Worm (Caenorhabditis elegans) whole organism, L4 larva: ENCODE measurements around the gene sma-3.

Experiments
- D1046.2 ChIP-seq: fragments of 200-800 bp; sonication (Bioruptor generic); IDR thresholded peaks from 2 replicates; pipeline ENCODE4 v1.3.6; 2022; ENCODE audit warnings: missing genetic modification characterization, missing compliant biosample characterization
- F26F4.8 ChIP-seq: fragments of 200-800 bp; sonication (Bioruptor generic); conservative IDR thresholded peaks from 2 replicates; pipeline ENCODE4 v1.3.6; 2022; ENCODE audit warnings: missing genetic modification characterization, missing compliant biosample characterization
- T26A8.4 ChIP-seq: fragments of 200-800 bp; sonication (Bioruptor generic); IDR thresholded peaks from 2 replicates; pipeline ENCODE4 v1.3.6; 2022; ENCODE audit warnings: missing genetic modification characterization, missing compliant biosample characterization
- Y48G9A.11 ChIP-seq: fragments of 200-800 bp; sonication (Bioruptor generic); IDR thresholded peaks from 2 replicates; pipeline ENCODE4 v1.3.6; 2022; ENCODE audit warnings: missing genetic modification reagents, missing genetic modification characterization, missing compliant biosample characterization
- aha-1 ChIP-seq: fragments of 150-350 bp; peaks from one replicate; lab custom pipeline; 2014; ENCODE audit warnings: missing biosample characterization, missing genetic modification characterization
- ceh-28 ChIP-seq: fragments of 150-350 bp; optimal IDR thresholded peaks from 2 replicates; lab custom pipeline; 2014; ENCODE audit warnings: missing biosample characterization, missing genetic modification reagents, missing genetic modification characterization
- ceh-82 ChIP-seq: sonication (generic microtip); optimal IDR thresholded peaks from 2 replicates; lab custom pipeline; 2017; ENCODE audit warnings: missing biosample characterization, missing genetic modification characterization
- ces-1 ChIP-seq: fragments of 150-350 bp; sonication (generic microtip); optimal IDR thresholded peaks from 4 replicates; lab custom pipeline; 2014; ENCODE audit warnings: missing biosample characterization, missing genetic modification reagents, missing genetic modification characterization
- ctbp-1 ChIP-seq: fragments of 200-800 bp; sonication (Bioruptor generic); IDR thresholded peaks from 2 replicates; pipeline ENCODE4 v1.3.6; 2022; ENCODE audit warnings: missing genetic modification reagents, missing genetic modification characterization, missing compliant biosample characterization
- daf-16 ChIP-seq, 3 experiments: sonication (generic microtip); optimal IDR thresholded peaks; 2 replicates each; lab custom pipeline; 2016 to 2017; ENCODE audit warnings: missing genetic modification characterization in 3 of 3, missing genetic modification reagents in 3 of 3, mild to moderate bottlenecking in 2 of 3, missing compliant biosample characterization in 2 of 3, missing biosample characterization in 1 of 3, moderate library complexity in 1 of 3
- daf-19 ChIP-seq: fragments of 200-800 bp; sonication (Bioruptor generic); conservative IDR thresholded peaks from 2 replicates; pipeline ENCODE4 v1.3.6; 2022; ENCODE audit warnings: missing genetic modification characterization, missing compliant biosample characterization
- dmd-6 ChIP-seq: fragments of 200-800 bp; sonication (Bioruptor generic); IDR thresholded peaks from 2 replicates; pipeline ENCODE4 v1.3.6; 2022; ENCODE audit warnings: missing genetic modification reagents, missing genetic modification characterization, missing compliant biosample characterization
- dmd-9 ChIP-seq: fragments of 200-800 bp; sonication (Bioruptor generic); IDR thresholded peaks from 2 replicates; pipeline ENCODE4 v1.3.6; 2022; ENCODE audit warnings: missing genetic modification reagents, missing genetic modification characterization, missing compliant biosample characterization
- dpl-1 ChIP-seq: fragments of 150-350 bp; optimal IDR thresholded peaks from 2 replicates; lab custom pipeline; 2014; ENCODE audit warnings: missing biosample characterization, missing genetic modification reagents, missing genetic modification characterization
- duxl-1 ChIP-seq: sonication (generic microtip); optimal IDR thresholded peaks from 2 replicates; lab custom pipeline; 2016; ENCODE audit warnings: mild to moderate bottlenecking, missing genetic modification characterization, moderate library complexity, missing compliant biosample characterization; ENCODE audit not compliant: poor library complexity
- dve-1 ChIP-seq: sonication (generic microtip); optimal IDR thresholded peaks from 2 replicates; lab custom pipeline; 2017; ENCODE audit warnings: antibody characterized with exemption, mild to moderate bottlenecking, missing genetic modification characterization, missing compliant biosample characterization; ENCODE audit not compliant: insufficient read depth
- fkh-10 ChIP-seq: fragments of 150-350 bp; optimal IDR thresholded peaks from 2 replicates; lab custom pipeline; 2014; ENCODE audit warnings: missing biosample characterization, missing genetic modification reagents, missing genetic modification characterization
- fos-1 ChIP-seq: fragments of 150-350 bp; optimal IDR thresholded peaks from 2 replicates; lab custom pipeline; 2014; ENCODE audit warnings: missing biosample characterization, missing genetic modification characterization
- hif-1 ChIP-seq, 2 experiments: sonication (generic microtip); optimal IDR thresholded peaks; 2 replicates each; lab custom pipeline; 2016 to 2017; ENCODE audit warnings: missing compliant biosample characterization in 2 of 2, missing genetic modification characterization in 2 of 2, missing genetic modification reagents in 2 of 2, missing genotype in 2 of 2, mild to moderate bottlenecking in 1 of 2
- hlh-11 ChIP-seq: fragments of 200-800 bp; sonication (Bioruptor generic); optimal IDR thresholded peaks from 2 replicates; lab custom pipeline; 2018; ENCODE audit warnings: mild to moderate bottlenecking, missing genetic modification characterization, missing compliant biosample characterization
- hlh-30 ChIP-seq: sonication (generic microtip); optimal IDR thresholded peaks from 2 replicates; lab custom pipeline; 2017; ENCODE audit warnings: antibody characterized with exemption, mild to moderate bottlenecking, missing genetic modification characterization, missing compliant biosample characterization; ENCODE audit not compliant: insufficient read depth
- jun-1 ChIP-seq: fragments of 150-350 bp; optimal IDR thresholded peaks from 2 replicates; lab custom pipeline; 2014; ENCODE audit warnings: missing biosample characterization, missing genetic modification reagents, missing genetic modification characterization
- lin-1 ChIP-seq: fragments of 200-800 bp; sonication (Bioruptor generic); IDR thresholded peaks from 2 replicates; pipeline ENCODE4 v1.3.6; 2022; ENCODE audit warnings: missing genetic modification reagents, missing genetic modification characterization, missing compliant biosample characterization
- mdl-1 ChIP-seq, 2 experiments: fragments of 150-350 bp in 1 of 2; sonication (generic microtip) in 1 of 2; optimal IDR thresholded peaks; 2 replicates each; lab custom pipeline; 2014 to 2017; ENCODE audit warnings: missing biosample characterization in 2 of 2, missing genetic modification characterization in 2 of 2
- mdt-29 ChIP-seq: fragments of 200-800 bp; sonication (Bioruptor generic); IDR thresholded peaks from 2 replicates; pipeline ENCODE4 v1.3.6; 2022; ENCODE audit warnings: missing genetic modification reagents, missing genetic modification characterization, missing compliant biosample characterization
- mep-1 ChIP-seq: fragments of 150-350 bp; sonication (generic microtip); optimal IDR thresholded peaks from 3 replicates; lab custom pipeline; 2014; ENCODE audit warnings: missing biosample characterization, missing genetic modification characterization
- mxl-2 ChIP-seq: fragments of 200-800 bp; sonication (Bioruptor generic); conservative IDR thresholded peaks from 2 replicates; pipeline ENCODE4 v1.3.6; 2022; ENCODE audit warnings: missing genetic modification reagents, missing genetic modification characterization, missing compliant biosample characterization
- mxl-3 ChIP-seq: fragments of 200-800 bp; sonication (Bioruptor generic); optimal IDR thresholded peaks from 2 replicates; lab custom pipeline; 2018; ENCODE audit warnings: mild to moderate bottlenecking, missing genetic modification characterization, missing compliant biosample characterization
- nhr-10 ChIP-seq: fragments of 150-350 bp; optimal IDR thresholded peaks from 2 replicates; lab custom pipeline; 2014; ENCODE audit warnings: missing biosample characterization, missing genetic modification characterization
- nhr-102 ChIP-seq: sonication (generic microtip); optimal IDR thresholded peaks from 2 replicates; lab custom pipeline; 2016; ENCODE audit warnings: mild to moderate bottlenecking, missing genetic modification characterization, moderate library complexity, missing compliant biosample characterization
- nhr-11 ChIP-seq: fragments of 150-350 bp; optimal IDR thresholded peaks from 2 replicates; lab custom pipeline; 2014; ENCODE audit warnings: missing biosample characterization, missing genetic modification characterization
- nhr-111 ChIP-seq: fragments of 200-800 bp; sonication (Bioruptor generic); optimal IDR thresholded peaks from 2 replicates; lab custom pipeline; 2018; ENCODE audit warnings: mild to moderate bottlenecking, missing genetic modification characterization, missing compliant biosample characterization
- nhr-237 ChIP-seq: sonication (generic microtip); optimal IDR thresholded peaks from 2 replicates; lab custom pipeline; 2017; ENCODE audit warnings: missing biosample characterization, missing genetic modification characterization
- nhr-28 ChIP-seq: fragments of 150-350 bp; optimal IDR thresholded peaks from 2 replicates; lab custom pipeline; 2014; ENCODE audit warnings: missing biosample characterization, missing genetic modification characterization
- nhr-41 ChIP-seq: fragments of 200-800 bp; sonication (Bioruptor generic); IDR thresholded peaks from 2 replicates; pipeline ENCODE4 v1.3.6; 2022; ENCODE audit warnings: missing genetic modification reagents, missing genetic modification characterization, missing compliant biosample characterization
- nhr-48 ChIP-seq: sonication (generic microtip); optimal IDR thresholded peaks from 2 replicates; lab custom pipeline; 2016; ENCODE audit warnings: mild to moderate bottlenecking, missing genetic modification characterization, missing compliant biosample characterization
- nhr-77 ChIP-seq: fragments of 150-350 bp; optimal IDR thresholded peaks from 2 replicates; lab custom pipeline; 2014; ENCODE audit warnings: missing biosample characterization, missing genetic modification characterization
- pqm-1 ChIP-seq: sonication (generic microtip); optimal IDR thresholded peaks from 2 replicates; lab custom pipeline; 2017; ENCODE audit warnings: missing biosample characterization, missing genetic modification characterization
- rbr-2 ChIP-seq: sonication (generic microtip); optimal IDR thresholded peaks from 2 replicates; lab custom pipeline; 2016; ENCODE audit warnings: missing genotype, missing genetic modification characterization, missing compliant biosample characterization
- skn-1 ChIP-seq: fragments of 150-350 bp; optimal IDR thresholded peaks from 2 replicates; lab custom pipeline; 2014; ENCODE audit warnings: missing biosample characterization, missing genetic modification characterization
- tra-1 ChIP-seq: fragments of 200-800 bp; sonication (Bioruptor generic); IDR thresholded peaks from 2 replicates; pipeline ENCODE4 v1.3.6; 2022; ENCODE audit warnings: missing genetic modification reagents, missing genetic modification characterization, missing compliant biosample characterization
- zag-1 ChIP-seq: fragments of 150-350 bp; optimal IDR thresholded peaks from 2 replicates; lab custom pipeline; 2014; ENCODE audit warnings: missing biosample characterization, missing genetic modification characterization
- zfp-2 ChIP-seq: sonication (generic microtip); optimal IDR thresholded peaks from 2 replicates; lab custom pipeline; 2016; ENCODE audit warnings: mild to moderate bottlenecking, missing genetic modification characterization, missing compliant biosample characterization
- zfp-3 ChIP-seq: fragments of 200-800 bp; sonication (Bioruptor generic); conservative IDR thresholded peaks from 2 replicates; pipeline ENCODE4 v1.3.6; 2022; ENCODE audit warnings: missing genetic modification reagents, missing genetic modification characterization, missing compliant biosample characterization
- zip-11 ChIP-seq: fragments of 200-800 bp; sonication (Bioruptor generic); IDR thresholded peaks from 2 replicates; pipeline ENCODE4 v1.3.6; 2022; ENCODE audit warnings: missing genetic modification characterization, missing compliant biosample characterization
- ztf-11 ChIP-seq: fragments of 150-350 bp; optimal IDR thresholded peaks from 2 replicates; lab custom pipeline; 2014; ENCODE audit warnings: missing biosample characterization, missing genetic modification characterization
- ztf-7 ChIP-seq: fragments of 150-350 bp; optimal IDR thresholded peaks from 2 replicates; lab custom pipeline; 2014; ENCODE audit warnings: missing biosample characterization, missing genetic modification characterization

The sma-3 gene

ce11 chrIII:6857390-6857848 is 6.3 kb downstream of the sma-3 start (continued):
- TF ChIP-seq nhr-11 (tag; lab: Kevin White, UChicago): peak; percentile 43
- TF ChIP-seq zfp-2 (tag; lab: Kevin White, UChicago): no peak
- peak; percentile 16 for TF ChIP-seq dpl-1 (GFP tag; lab: Kevin White, UChicago)
- TF ChIP-seq ceh-82 (tag; lab: Kevin White, UChicago): no peak
- TF ChIP-seq nhr-48 (tag; lab: Kevin White, UChicago): peak; percentile 70
- peak; percentile 65 to 86 for TF ChIP-seq mdl-1 (tag; optimal IDR thresholded peaks at IDR 0.05; lab: Kevin White, UChicago)
- no peak for TF ChIP-seq fkh-10 (GFP tag; lab: Kevin White, UChicago)
- peak; percentile 63 for TF ChIP-seq mep-1 (tag; lab: Kevin White, UChicago)
- TF ChIP-seq F26F4.8: no peak
- TF ChIP-seq nhr-237: no peak
- no peak for TF ChIP-seq zip-11 (GFP tag; lab: Robert Waterston, UW)
- peak in 1 of 2 experiments; percentile 7 for TF ChIP-seq hif-1 (tag; optimal IDR thresholded peaks at IDR 0.05; lab: Kevin White, UChicago)
- peak; percentile 43 for TF ChIP-seq jun-1 (tag; lab: Kevin White, UChicago)
- peak; percentile 65 for TF ChIP-seq pqm-1 (tag; lab: Kevin White, UChicago)
- no peak for TF ChIP-seq ces-1
- TF ChIP-seq nhr-111: no peak
- TF ChIP-seq ceh-28 (tag; lab: Kevin White, UChicago): no peak
- no peak for TF ChIP-seq ztf-7 (tag; lab: Kevin White, UChicago)
- no peak for TF ChIP-seq Y48G9A.11 (GFP tag; lab: Robert Waterston, UW)
- TF ChIP-seq D1046.2 (GFP tag; lab: Robert Waterston, UW): no peak
- TF ChIP-seq T26A8.4: no peak
- TF ChIP-seq daf-16 (GFP tag; optimal IDR thresholded peaks at IDR 0.05; lab: Kevin White, UChicago): peak in 1 of 2 experiments; percentile 44
- peak; percentile 86 for TF ChIP-seq daf-16 (tag; optimal IDR thresholded peaks at IDR 0.05; lab: Kevin White, UChicago)
- TF ChIP-seq nhr-10 (tag; lab: Kevin White, UChicago): peak; percentile 69
- TF ChIP-seq rbr-2: no peak
- peak; percentile 74 for TF ChIP-seq aha-1 (tag; lab: Kevin White, UChicago)

DNA sequence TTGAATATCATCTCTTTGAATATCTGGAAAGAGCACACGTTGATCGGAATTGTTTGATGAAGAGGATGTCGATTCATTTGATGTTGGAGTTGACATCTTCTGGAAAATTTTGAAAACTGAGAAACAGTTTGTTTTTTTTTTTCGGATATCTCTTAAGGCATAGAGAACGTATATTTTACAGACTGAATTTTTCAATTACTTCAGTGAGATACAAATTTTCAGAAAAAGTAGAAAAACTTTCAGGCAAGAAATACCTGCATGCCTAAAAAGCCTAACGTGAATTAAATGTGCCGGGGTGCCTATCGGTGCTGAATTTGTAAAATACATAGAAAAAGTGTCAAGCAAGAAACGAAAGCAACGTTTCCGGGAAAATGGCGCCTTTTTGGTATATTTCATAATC is 7.1 kb downstream of the sma-3 start, which contains the start of gene zak-1:
Gene zak-1, minus strand, starts transcription at position 101 of the 400 bp plus-strand sequence.
- no peak for TF ChIP-seq zag-1 (tag; lab: Kevin White, UChicago)
- no peak for TF ChIP-seq dmd-9 (GFP tag; lab: Robert Waterston, UW)
- no peak for TF ChIP-seq duxl-1 (tag; lab: Kevin White, UChicago)
- no peak for TF ChIP-seq daf-19 (GFP tag; lab: Robert Waterston, UW)
- TF ChIP-seq ztf-11 (tag; lab: Kevin White, UChicago): no peak
- TF ChIP-seq ctbp-1 (GFP tag; lab: Robert Waterston, UW): no peak
- peak; percentile 67 for TF ChIP-seq aha-1 (tag; lab: Kevin White, UChicago)

ce11 chrIII:6850255-6850654 is 13.5 kb downstream of the sma-3 start, which contains the start of gene srv-1:
TSS of gene srv-1 (plus strand) at chrIII:6850385.
- peak; percentile 51; the same call in 1 of the 2 replicates for TF ChIP-seq mxl-2 (GFP tag; lab: Robert Waterston, UW)
- TF ChIP-seq nhr-28 (tag; lab: Kevin White, UChicago): peak; percentile 75
- TF ChIP-seq nhr-48 (tag; lab: Kevin White, UChicago): peak; percentile 93
- peak; percentile 65 for TF ChIP-seq nhr-102 (tag; lab: Kevin White, UChicago)
- TF ChIP-seq tra-1: peak; percentile 74; the same call in 1 of the 2 replicates
- no peak for TF ChIP-seq ces-1
- peak; percentile 75 for TF ChIP-seq mdt-29 (GFP tag; lab: Robert Waterston, UW)
- TF ChIP-seq dve-1 (tag; lab: Kevin White, UChicago): peak; percentile 66
- peak in 1 of 2 experiments; percentile 30 for TF ChIP-seq daf-16 (GFP tag; optimal IDR thresholded peaks at IDR 0.05; lab: Kevin White, UChicago)
- TF ChIP-seq daf-16 (tag; optimal IDR thresholded peaks at IDR 0.05; lab: Kevin White, UChicago): peak; percentile 64
- TF ChIP-seq lin-1: peak; percentile 86
- TF ChIP-seq zfp-3: no peak
- TF ChIP-seq hlh-11 (tag; lab: Kevin White, UChicago): peak; percentile 91
- TF ChIP-seq pqm-1 (tag; lab: Kevin White, UChicago): peak; percentile 80
- no peak for TF ChIP-seq nhr-41 (GFP tag; lab: Robert Waterston, UW)
- TF ChIP-seq hlh-30 (tag; lab: Kevin White, UChicago): peak; percentile 41
- TF ChIP-seq nhr-77 (tag; lab: Kevin White, UChicago): peak; percentile 41
- no peak for TF ChIP-seq zip-11 (GFP tag; lab: Robert Waterston, UW)
- TF ChIP-seq mdl-1 (tag; optimal IDR thresholded peaks at IDR 0.05; lab: Kevin White, UChicago): peak in 1 of 2 experiments; percentile 52
- no peak for TF ChIP-seq skn-1 (tag; lab: Kevin White, UChicago)
- peak; percentile 24 for TF ChIP-seq mxl-3
- no peak for TF ChIP-seq T26A8.4
- peak; percentile 43 for TF ChIP-seq fos-1 (tag; lab: Kevin White, UChicago)
- peak; percentile 97 for TF ChIP-seq dmd-6 (GFP tag; lab: Robert Waterston, UW)
